Fruit fly (Drosophila melanogaster) whole organism, pupa: ENCODE results near the gene ems.

Source experiments
- CG10348 ChIP-seq: fragments of 200-800 bp; sonication (Bioruptor generic); IDR thresholded peaks from 2 replicates; pipeline ENCODE4 v1.3.6; 2022; ENCODE audit warnings: missing biosample characterization, missing genetic modification characterization
- CG12605 ChIP-seq: fragments of 200-800 bp; sonication (Bioruptor generic); IDR thresholded peaks from 2 replicates; pipeline ENCODE4 v1.3.6; 2022; ENCODE audit warnings: missing biosample characterization, missing genetic modification characterization
- CG32121 ChIP-seq: fragments of 200-800 bp; sonication (Bioruptor generic); IDR thresholded peaks from 2 replicates; pipeline ENCODE4 v1.3.6; 2022; ENCODE audit warnings: missing biosample characterization, missing genetic modification characterization
- CG34367 ChIP-seq: fragments of 200-800 bp; sonication (Bioruptor generic); optimal IDR thresholded peaks from 2 replicates; lab custom pipeline; 2018; ENCODE audit warnings: missing biosample characterization, mild to moderate bottlenecking, missing genetic modification characterization
- CG4496 ChIP-seq: fragments of 200-800 bp; sonication (Bioruptor generic); IDR thresholded peaks from 3 replicates; pipeline ENCODE4 v1.3.6; 2022; ENCODE audit warnings: missing biosample characterization, missing genetic modification characterization
- CG8301 ChIP-seq: fragments of 200-800 bp; sonication (Bioruptor generic); optimal IDR thresholded peaks from 2 replicates; lab custom pipeline; 2018; ENCODE audit warnings: missing biosample characterization, mild to moderate bottlenecking, missing genetic modification characterization
- D1 ChIP-seq: fragments of 200-800 bp; sonication (Bioruptor generic); optimal IDR thresholded peaks from 2 replicates; lab custom pipeline; 2018; ENCODE audit warnings: missing biosample characterization, mild to moderate bottlenecking, missing genetic modification characterization, moderate library complexity
- EcR ChIP-seq: fragments of 200-800 bp; sonication (Bioruptor generic); optimal IDR thresholded peaks from 3 replicates; lab custom pipeline; 2019; ENCODE audit warnings: missing biosample characterization, missing genetic modification characterization, mild to moderate bottlenecking, moderate library complexity, missing genetic modification reagents
- Pif1B ChIP-seq: fragments of 200-800 bp; sonication (Bioruptor generic); optimal IDR thresholded peaks from 3 replicates; lab custom pipeline; 2016; ENCODE audit warnings: missing biosample characterization, missing genetic modification characterization
- Snoo ChIP-seq: fragments of 200-800 bp; sonication (Bioruptor generic); optimal IDR thresholded peaks from 3 replicates; lab custom pipeline; 2017; ENCODE audit warnings: missing biosample characterization, mild to moderate bottlenecking, missing genetic modification characterization, inconsistent platforms

DNA sequence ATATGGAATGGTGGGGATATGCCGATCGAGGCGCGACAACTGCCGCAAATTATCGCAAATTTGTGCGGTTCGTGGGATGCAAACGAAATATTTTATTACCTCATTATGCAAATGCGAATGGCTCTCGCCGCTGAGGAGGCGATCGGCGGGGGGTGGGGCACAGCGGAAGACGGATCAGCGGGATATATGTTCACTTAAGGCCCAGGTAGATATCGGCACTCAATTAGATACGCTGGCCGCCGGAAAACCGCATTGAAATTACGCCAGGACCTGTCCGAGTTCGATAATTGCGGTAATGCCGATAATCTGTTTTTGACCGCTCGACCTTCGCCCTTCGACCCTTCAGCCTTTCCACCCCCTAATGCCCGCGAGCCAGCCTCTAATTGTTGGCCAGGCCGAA is 22.3 kb upstream of the ems start:
- TF ChIP-seq CG12605 (GFP tag; lab: Robert Waterston, UW): no peak
- no peak for TF ChIP-seq Snoo (tag; lab: Kevin White, UChicago)
- TF ChIP-seq CG34367 (tag; lab: Kevin White, UChicago): no peak
- TF ChIP-seq CG10348 (GFP tag; lab: Robert Waterston, UW): no peak
- TF ChIP-seq EcR (GFP tag; lab: Kevin White, UChicago): no peak
- no peak for TF ChIP-seq CG32121 (GFP tag; lab: Robert Waterston, UW)
- no peak for TF ChIP-seq CG8301 (tag; lab: Kevin White, UChicago)
- TF ChIP-seq CG4496 (GFP tag; lab: Robert Waterston, UW): no peak
- no peak for TF ChIP-seq Pif1B (GFP tag; lab: Kevin White, UChicago)
- no peak for TF ChIP-seq D1 (tag; lab: Kevin White, UChicago)
